Fruit fly (Drosophila melanogaster): ENCODE data around the gene CG43693.

The CG43693 gene

DNA sequence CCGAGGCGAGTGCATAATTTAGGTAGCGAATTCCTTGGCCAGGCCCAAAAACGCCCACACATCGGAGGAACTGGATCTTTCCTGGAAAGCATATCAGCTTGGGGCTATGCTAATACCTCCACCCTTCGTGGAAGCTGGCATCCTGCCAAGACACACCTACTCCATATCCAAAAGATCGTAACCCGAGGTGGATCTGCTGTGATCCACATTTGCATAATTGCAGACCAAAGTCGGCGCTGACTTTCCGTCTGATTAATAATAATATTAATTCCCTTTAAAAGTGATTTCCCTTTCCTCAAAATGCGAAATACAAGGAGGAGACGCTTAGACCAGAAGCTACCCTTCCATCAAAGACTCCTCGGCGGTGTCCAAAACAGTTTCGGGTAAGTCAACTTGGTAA, 25.9 kb downstream of the CG43693 start, which contains the start of gene CG32079:
Gene CG32079 (plus strand): TSS at position 301 of the 400 bp plus-strand sequence.
- no peak for TF ChIP-seq noc (tag; optimal IDR thresholded peaks at IDR 0.05)

DNA sequence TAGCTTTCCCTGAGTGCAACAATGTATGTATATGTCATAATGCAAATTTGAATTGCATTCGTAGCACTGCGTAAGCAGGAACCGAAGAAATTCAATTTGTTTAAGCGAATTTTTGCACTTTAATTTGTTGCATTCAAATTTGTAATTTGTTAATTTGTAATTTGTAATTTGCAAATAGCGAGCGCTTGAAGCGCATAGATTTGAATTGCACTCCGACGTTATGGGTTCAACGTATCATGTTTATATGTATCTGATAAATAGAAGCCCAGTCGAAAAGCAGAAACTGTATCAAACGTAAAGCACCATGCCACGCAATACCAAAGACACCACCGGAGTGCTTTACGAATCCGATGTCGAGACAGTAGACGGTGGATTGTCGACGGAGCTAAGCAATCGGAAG, 27.9 kb downstream of the CG43693 start, which contains the start of gene Fad2:
Gene Fad2 (plus strand): TSS at position 301 of the 400 bp plus-strand sequence.
- no peak for TF ChIP-seq noc (tag; optimal IDR thresholded peaks at IDR 0.05)

DNA sequence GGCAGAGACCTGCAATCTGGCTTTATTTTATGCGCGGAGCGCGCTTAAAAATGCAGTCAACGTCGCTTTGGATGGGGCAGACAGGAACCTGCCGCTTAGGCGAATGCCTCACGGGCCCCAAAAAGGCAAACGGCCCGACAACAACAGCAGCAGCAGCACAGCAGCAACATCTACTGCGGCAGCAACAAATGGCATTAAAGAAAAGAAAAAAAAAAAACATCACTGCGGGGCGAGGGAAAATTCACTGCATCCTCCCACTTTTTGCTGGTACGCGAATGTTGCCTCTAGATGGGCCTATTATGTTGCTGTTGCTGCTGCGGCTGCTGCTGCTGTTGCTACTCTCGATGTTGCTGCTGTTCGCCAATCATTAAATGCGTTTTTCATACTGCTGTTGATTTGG, 29.2 kb downstream of the CG43693 start:
- no peak for TF ChIP-seq noc (tag; optimal IDR thresholded peaks at IDR 0.05)

DNA sequence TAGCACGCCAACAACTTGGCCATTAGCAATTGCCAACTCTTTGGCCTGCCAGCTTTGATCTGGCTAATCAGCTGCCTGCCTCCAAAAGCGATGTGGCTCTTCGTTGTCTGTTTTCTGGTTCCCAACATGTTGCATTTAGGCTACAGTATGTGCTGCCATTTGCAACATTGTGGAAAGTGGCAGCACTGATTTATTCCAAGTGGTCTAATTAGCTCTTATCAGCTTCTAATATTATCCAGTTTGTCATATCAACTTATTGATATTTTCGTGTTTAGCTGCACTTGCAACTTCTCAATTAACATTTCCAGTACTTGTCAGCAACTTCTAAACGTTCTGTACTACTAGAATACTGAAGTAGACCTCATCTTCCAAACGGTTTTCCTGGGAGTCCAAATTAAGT, 31.1 kb downstream of the CG43693 start:
- no peak for TF ChIP-seq noc (tag; optimal IDR thresholded peaks at IDR 0.05)

DNA sequence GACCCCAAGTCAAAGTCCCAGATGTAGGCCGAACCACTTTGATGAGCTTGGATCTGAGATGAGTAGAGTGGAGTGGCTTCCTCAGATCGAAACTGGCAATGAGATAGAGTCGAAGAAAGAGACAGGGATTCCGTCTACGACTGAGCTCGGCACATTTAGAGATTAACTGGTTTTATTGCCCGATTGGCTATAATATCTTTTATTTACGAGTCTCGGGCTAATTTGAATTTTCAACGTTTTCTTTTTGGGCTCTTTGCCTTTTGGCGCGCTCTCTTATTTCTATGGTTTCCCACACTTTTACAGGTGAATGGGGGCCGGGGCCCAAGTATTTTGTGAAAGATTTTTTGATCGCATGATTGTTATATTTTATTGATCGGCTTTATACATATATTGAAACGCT, 36.0 kb downstream of the CG43693 start:
- no peak for TF ChIP-seq noc (tag; optimal IDR thresholded peaks at IDR 0.05)

DNA sequence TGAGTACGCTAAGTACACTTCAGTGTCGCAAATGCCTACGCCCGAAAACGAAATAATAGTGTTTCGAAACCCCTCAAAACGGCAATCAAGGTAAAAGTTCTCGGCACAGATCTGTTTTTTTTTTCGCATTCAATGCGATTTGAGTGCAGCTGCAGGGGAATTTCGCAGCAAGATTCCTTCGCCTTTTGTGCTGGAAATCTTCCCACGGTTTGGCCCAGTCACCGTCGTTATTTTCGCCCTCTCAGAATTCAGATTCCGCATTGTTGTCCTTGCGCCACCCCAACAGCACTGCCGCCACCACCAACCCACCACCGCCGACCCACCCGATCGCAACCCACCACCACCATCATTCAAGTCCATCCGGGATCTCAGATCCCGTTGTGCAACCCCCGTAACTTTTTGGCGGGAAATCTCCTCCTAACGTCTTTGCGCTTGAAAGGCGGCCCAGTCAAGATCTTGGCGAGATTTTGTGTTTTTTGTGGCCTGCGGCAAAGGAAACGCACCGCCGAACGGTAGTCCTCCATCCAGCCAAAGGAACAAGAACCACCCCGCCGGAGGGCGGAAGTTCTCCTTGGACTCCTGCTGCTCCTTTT, 39.5 kb downstream of the CG43693 start:
- no peak for TF ChIP-seq noc (tag; optimal IDR thresholded peaks at IDR 0.05)

DNA sequence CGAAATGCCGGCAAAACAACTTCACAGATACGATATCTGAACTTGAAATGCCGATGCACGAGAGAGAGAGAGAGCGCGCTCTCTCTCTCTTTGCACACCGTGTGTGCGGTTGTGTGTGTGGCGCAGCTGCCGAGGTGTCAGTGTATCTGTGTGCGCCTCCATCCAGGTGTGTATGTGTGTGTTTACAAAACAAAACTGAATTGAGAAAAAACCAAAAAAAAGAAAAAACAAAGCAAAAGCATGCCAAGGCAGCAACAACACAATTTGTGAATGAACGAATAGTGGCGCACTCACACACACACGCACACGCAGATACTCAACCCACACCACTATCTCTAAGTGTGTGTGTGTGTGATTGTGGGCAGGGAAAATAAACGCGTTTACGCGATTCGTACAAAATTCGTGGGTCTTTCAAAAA, 40.8 kb downstream of the CG43693 start:
- peak; percentile 5 for TF ChIP-seq noc (tag; optimal IDR thresholded peaks at IDR 0.05)

DNA sequence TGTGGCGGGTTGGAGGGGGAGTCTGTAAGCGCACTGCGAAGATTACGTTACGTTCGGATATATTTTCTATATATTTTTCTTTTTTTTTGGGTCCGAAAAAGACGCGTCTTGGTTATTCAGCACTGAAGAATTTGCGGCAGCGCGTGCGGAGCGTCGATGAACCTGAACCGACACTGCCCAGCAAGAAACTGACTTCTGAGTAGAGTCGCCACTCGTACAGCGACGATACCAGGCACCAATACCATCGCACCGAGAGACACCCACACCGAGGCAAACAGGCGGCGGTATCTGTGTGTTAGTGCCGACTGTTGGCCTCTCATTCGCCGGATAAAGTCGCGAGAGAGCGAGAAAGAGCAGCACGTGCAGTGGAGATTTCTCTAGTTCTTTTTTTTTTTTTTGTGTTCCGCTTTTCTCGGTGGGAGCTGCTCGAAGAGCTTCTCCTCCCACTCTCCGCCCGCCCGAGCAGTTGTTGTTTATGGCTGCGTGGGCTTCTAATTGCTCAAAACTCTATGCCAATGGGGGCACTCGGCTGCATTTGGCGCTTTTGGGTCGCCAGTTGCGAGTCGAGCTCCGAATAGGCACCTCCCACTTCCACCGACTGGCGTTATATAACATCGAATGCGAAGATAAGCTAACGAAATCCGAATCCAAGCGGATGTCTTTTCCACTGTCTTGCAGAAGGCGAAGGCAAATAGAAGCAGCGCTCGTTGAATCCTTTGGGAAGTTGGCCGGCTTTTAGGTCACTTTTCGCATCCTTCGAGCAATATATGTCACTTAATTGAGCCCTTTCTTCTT, 42.0 kb downstream of the CG43693 start, which contains the start of gene klu:
Gene klu (minus strand): TSS at position 189 of the 795 bp plus-strand sequence.
- no peak for TF ChIP-seq noc (tag; optimal IDR thresholded peaks at IDR 0.05)

DNA sequence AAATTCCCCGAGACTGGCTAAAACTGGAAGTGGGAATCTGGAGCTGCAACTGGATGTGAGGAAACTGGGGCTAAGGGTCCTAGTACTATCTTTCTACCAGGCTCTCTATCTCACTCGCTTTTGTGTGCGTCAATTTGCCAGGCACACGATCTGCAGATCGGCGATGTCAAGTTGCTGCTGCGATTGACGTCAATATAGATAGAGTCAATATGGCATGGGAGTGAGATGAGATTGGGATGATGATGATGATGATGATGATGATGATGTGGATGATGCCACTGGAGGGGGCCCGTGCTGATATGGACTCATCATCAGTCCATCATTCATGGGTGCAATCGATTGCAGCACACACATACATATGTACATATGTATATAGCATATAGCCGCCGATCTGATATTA, 43.4 kb downstream of the CG43693 start:
- no peak for TF ChIP-seq noc (tag; optimal IDR thresholded peaks at IDR 0.05)

DNA sequence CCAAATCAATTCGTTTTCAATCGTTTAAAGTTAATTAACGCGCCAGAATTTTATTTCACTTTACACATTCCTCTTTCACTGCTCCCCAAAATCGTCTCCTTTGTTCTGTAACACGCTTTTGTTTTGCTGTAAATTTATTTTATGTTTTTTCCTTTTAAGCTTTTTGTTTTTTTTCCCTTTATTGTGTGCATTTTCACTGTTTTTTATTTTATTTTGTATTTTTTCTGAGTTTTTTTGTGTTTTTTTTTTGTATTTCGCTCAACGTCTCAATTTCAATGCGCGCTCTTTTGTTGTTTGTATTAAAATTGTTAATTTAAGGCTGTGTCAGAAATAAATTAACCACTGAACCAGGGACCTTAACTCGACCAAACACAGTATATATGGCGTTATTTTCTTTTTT, 44.7 kb downstream of the CG43693 start:
- TF ChIP-seq noc (tag; optimal IDR thresholded peaks at IDR 0.05): no peak

DNA sequence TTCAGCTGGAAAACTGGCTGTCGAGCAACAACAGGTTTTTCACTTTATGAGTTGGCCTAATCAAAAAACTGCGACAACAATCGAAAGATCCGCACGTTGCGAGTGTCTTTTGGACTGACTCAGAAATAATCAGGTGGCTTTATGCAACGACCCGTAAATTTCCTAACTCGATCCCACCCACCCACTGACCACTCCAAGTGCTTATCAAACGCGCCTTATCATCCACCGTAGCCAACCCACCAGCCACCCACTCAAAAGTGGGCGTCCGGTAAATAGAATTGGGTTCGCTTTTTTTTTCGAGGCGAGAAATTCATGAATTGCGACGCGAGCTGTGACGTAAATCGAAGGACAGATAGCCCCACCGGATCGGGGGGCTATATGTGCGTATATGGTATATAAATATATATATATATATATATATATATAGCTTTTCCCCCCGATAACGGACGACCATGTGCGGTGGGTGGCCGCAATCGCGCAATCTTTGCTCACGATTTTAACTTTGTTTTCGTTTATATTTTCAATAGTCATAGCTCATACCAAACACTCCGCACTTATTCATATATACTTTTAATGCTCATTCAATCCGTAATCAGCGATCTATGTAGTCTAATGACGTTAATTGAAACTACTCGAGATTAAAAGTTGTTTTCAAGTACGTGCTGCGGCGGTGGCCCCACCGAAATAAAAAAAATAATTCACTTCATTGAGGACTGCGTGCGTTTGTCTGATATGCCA, 46.3 kb downstream of the CG43693 start:
- no peak for TF ChIP-seq noc (tag; optimal IDR thresholded peaks at IDR 0.05)

DNA sequence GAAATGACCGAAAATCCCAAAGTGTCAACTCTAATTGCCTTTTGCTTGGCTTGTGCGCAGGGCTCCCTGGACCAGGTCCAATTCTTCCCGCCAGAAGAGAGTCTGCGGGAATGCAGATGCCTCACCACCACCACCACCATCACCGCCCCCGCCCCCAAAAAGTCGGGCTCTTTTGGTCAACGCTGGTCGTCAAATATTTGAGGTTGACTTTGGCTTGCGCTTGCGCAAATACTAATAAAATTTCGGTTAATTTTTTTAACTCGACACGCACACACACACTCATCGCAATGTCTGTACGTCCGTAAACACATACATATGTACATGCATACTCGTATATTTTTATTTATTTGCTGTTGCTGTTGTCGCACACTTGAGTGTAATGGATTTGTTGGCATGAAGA, 47.2 kb downstream of the CG43693 start:
- TF ChIP-seq noc (tag; optimal IDR thresholded peaks at IDR 0.05): no peak

DNA sequence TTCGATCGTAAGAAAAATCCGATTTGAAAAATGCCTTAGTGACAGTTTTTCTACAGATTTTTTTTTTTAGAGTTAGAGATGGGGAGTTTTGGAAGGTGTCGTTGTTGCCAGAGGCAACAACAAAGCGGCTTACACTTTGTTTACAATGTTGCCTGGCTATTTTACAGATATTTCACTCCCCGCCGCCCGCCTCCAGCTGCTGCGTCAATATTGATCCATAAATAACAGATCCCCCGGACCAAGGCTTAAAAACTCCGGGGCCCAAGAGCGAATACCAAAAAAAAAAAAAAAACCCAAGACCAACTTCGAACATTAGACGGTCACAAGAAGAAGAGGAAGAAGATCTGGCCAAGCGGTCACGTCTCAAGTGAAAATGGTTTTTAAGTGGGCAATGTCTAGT, 48.2 kb downstream of the CG43693 start:
- TF ChIP-seq noc (tag; optimal IDR thresholded peaks at IDR 0.05): no peak

DNA sequence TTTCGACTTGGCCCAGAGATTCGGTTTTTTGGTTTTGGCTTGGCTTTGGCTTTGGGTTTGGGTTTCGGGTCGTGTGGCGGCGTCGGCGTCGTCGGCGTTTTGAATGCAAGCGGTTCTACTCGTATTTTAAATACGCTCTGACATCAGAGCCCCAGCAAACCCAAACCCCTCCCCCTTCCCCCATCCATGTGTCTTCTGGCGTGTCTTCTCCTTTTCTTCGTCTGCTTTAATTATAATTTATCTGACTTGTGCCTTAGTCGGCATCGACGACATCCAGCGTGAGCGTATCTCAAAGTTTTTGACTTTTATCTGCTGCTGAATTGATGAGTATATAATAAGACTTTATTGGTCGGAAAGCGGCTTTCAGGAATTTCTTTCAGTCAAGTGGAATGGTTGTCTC, 49.5 kb downstream of the CG43693 start:
- no peak for TF ChIP-seq noc (tag; optimal IDR thresholded peaks at IDR 0.05)

DNA sequence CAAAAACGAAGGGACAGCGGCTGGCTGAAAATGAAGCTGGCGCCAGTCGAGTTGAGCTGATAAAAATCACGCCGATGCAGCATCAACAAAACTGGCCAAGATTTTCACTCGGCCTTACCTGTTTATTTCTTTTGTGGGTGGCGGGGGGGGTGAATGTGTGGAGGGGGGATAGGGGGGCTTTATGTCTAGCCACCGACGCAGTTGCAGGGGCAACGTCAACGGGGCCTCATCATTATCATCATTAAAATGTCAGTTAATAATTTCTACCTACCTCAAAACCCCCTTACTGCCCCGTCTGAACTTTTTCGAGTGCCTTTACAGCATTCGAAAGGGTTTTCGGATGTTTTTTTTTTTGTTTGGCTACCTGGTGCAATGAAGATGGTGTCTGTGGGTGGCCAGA, 51.6 kb downstream of the CG43693 start:
- no peak for TF ChIP-seq noc (tag; optimal IDR thresholded peaks at IDR 0.05)

DNA sequence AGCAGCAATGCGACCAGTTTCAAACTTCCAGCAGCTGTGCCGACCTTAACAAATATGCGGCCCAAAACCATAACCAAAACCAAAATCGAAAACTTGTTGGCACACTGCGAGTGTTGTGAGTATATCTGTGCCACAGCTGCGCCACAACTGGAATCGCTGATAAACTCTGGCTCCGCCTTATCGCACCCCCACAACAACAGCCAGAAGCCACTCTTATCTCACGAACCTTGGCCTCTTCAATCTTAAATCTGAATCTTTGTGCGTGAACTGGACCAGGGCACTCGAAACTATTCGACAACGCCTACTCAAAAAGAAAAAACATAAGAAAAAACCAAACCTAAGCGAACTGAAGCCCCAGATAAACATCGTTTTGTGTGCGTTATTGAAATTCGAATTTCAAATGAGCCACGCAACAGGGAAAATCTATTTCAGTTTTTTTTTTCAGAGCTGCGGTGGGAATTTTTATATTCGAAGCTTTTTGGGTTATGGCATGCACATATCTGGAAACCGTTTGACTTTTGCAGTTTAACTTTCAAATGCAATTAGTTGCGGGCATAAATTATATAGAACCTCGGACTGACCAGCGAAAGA, 53.8 kb downstream of the CG43693 start:
- no peak for TF ChIP-seq noc (tag; optimal IDR thresholded peaks at IDR 0.05)

All from whole organism, larva.